Worm (Caenorhabditis elegans): ENCODE measurements around the gene ddl-3.

The ddl-3 gene

DNA sequence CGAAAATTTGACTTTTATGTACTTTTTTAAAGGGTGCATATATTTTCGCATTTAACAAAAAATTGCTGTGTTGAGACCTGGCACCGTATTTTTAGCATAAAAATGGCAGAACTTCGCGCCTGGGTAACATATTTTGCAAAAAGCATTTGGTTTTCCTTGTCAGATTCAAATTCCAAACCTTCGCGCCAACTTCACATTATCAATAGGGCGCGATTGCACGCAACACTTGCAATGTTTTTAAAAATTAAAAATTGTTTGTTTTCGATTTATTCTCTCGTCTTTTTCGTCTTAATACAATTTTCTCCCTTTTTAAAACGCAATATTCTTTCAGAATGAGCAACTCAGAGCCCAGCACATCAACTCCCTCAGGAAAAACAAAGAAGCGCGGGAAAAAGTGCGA is 39.4 kb upstream of the ddl-3 start, which contains the start of gene mes-2 (continued):
- TF ChIP-seq isw-1 (GFP tag; IDR thresholded peaks at IDR 0.05) (peak; percentile 68), hlh-4 (tag; optimal IDR thresholded peaks at IDR 0.05) (no peak), nhr-28 (tag; optimal IDR thresholded peaks at IDR 0.05) (no peak), fkh-4 (tag; optimal IDR thresholded peaks at IDR 0.05; ENCODE audit: borderline replicate concordance) (no peak), snpc-4 (tag; optimal IDR thresholded peaks at IDR 0.05) (peak; percentile 77), nhr-11 (tag; optimal IDR thresholded peaks at IDR 0.05) (peak; percentile 65), jun-1 (tag; optimal IDR thresholded peaks at IDR 0.05) (peak; percentile 66), nhr-77 (tag; optimal IDR thresholded peaks at IDR 0.05) (peak; percentile 88), nhr-19 (GFP tag; conservative IDR thresholded peaks at IDR 0.05) (peak; percentile 84), efl-3 (GFP tag; optimal IDR thresholded peaks at IDR 0.05) (no peak), ceh-88 (GFP tag; IDR thresholded peaks at IDR 0.05) (peak; percentile 46; the same call in 1 of the 2 replicates), zip-4 (GFP tag; optimal IDR thresholded peaks at IDR 0.05) (peak; percentile 49), vab-15 (tag; optimal IDR thresholded peaks at IDR 0.05) (peak; percentile 6), ztf-4 (tag; optimal IDR thresholded peaks at IDR 0.05) (peak; percentile 73), ets-5 (GFP tag; IDR thresholded peaks at IDR 0.05) (no peak), C34B4.2 (tag; optimal IDR thresholded peaks at IDR 0.05) (no peak), lin-39 (tag; optimal IDR thresholded peaks at IDR 0.05) (peak; percentile 49), elt-2 (tag; optimal IDR thresholded peaks at IDR 0.05) (peak; percentile 35), C04F5.9 (tag; optimal IDR thresholded peaks at IDR 0.05) (peak; percentile 26), egl-27 (tag; optimal IDR thresholded peaks at IDR 0.05) (no peak), snu-23 (GFP tag; optimal IDR thresholded peaks at IDR 0.05) (peak; percentile 90), unc-62 (GFP tag; optimal IDR thresholded peaks at IDR 0.05) (no peak), pax-3 (tag; optimal IDR thresholded peaks at IDR 0.05) (peak; percentile 26), aha-1 (tag; optimal IDR thresholded peaks at IDR 0.05) (no peak), ceh-8 (GFP tag; optimal IDR thresholded peaks at IDR 0.05) (peak; percentile 38), dsc-1 (tag; optimal IDR thresholded peaks at IDR 0.05) (peak; percentile 88), hpl-2 (GFP tag; optimal IDR thresholded peaks at IDR 0.05) (peak; percentile 40), tlp-1 (tag; optimal IDR thresholded peaks at IDR 0.05) (no peak), grh-1 (GFP tag; IDR thresholded peaks at IDR 0.05) (peak; percentile 59; the same call in 1 of the 2 replicates), dpl-1 (GFP tag; optimal IDR thresholded peaks at IDR 0.05) (peak; percentile 98 to 99 (median 99)), unc-86 (tag; optimal IDR thresholded peaks at IDR 0.05) (peak; percentile 76), nhr-85 (tag) (peak; percentile 83), ceh-82 (tag; optimal IDR thresholded peaks at IDR 0.05) (peak; percentile 80 to 92 (median 89)), unc-30 (tag; optimal IDR thresholded peaks at IDR 0.05) (no peak), C16A3.4 (tag; optimal IDR thresholded peaks at IDR 0.05) (peak; percentile 93), hlh-17 (GFP tag; optimal IDR thresholded peaks at IDR 0.05; ENCODE audit: borderline replicate concordance) (no peak), pqm-1 (tag; optimal IDR thresholded peaks at IDR 0.05) (no peak), nhr-20 (tag; optimal IDR thresholded peaks at IDR 0.05) (peak; percentile 80), Y116A8C.19 (tag; optimal IDR thresholded peaks at IDR 0.05; ENCODE audit: borderline replicate concordance) (no peak), ceh-63 (GFP tag; optimal IDR thresholded peaks at IDR 0.05) (no peak), alr-1 (tag; optimal IDR thresholded peaks at IDR 0.05; ENCODE audit: borderline replicate concordance) (no peak), aly-2 (tag; optimal IDR thresholded peaks at IDR 0.05) (peak; percentile 81), ceh-90 (tag; optimal IDR thresholded peaks at IDR 0.05) (peak; percentile 24), skn-1 (tag; optimal IDR thresholded peaks at IDR 0.05) (peak; percentile 72)

DNA sequence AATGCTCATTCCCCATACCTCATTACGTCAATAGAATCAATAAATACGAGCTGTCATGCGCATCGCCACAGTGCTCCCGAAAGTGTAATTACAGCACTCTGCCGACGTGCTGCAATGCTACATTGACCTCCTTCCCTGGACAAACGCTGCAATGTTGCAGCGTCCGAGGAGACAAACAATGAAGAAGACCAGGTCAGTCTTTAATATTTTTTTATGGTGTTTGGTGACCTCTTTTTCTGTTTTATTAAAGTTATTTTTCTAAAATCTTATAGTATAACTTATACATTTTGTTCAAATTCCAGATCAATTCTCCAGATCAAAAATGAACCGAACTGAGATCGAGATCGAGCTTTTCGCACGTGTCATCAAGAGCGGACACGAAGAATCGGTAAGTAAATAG is 37.2 kb upstream of the ddl-3 start, which contains the start of gene sdz-26:
Gene sdz-26 (plus strand): TSS at position 301 of the 400 bp plus-strand sequence.
- TF ChIP-seq Y116A8C.19 (tag; optimal IDR thresholded peaks at IDR 0.05; ENCODE audit: borderline replicate concordance) (no peak), isw-1 (GFP tag; IDR thresholded peaks at IDR 0.05) (no peak), unc-130 (tag; optimal IDR thresholded peaks at IDR 0.05) (no peak), ztf-11 (tag; optimal IDR thresholded peaks at IDR 0.05) (no peak), aly-2 (tag; optimal IDR thresholded peaks at IDR 0.05) (no peak), ceh-88 (GFP tag; IDR thresholded peaks at IDR 0.05) (no peak), ceh-63 (GFP tag; optimal IDR thresholded peaks at IDR 0.05) (no peak), ama-1 (optimal IDR thresholded peaks at IDR 0.05) (no peak), lir-3 (tag; optimal IDR thresholded peaks at IDR 0.05; ENCODE audit: poor library complexity) (no peak)

Data from whole organism, L1 larva.